Worm (Caenorhabditis elegans) whole organism, early embryonic: Measurements from ENCODE around the gene lbp-9.
"Not testable (repeated sequence)": the region's sequence is repeated elsewhere in the genome, so short reads cannot be mapped to it uniquely, and the experiment has no call there.

Experiments
- B0310.2 ChIP-seq: sonication (generic microtip); optimal IDR thresholded peaks from 2 replicates; lab custom pipeline; 2016; ENCODE audit warnings: mild to moderate bottlenecking, missing genetic modification characterization, missing compliant biosample characterization
- F13C5.2 ChIP-seq: sonication (generic microtip); optimal IDR thresholded peaks from 2 replicates; lab custom pipeline; 2017; ENCODE audit warnings: mild to moderate bottlenecking, missing genetic modification characterization, inconsistent platforms, missing compliant biosample characterization
- aly-1 ChIP-seq: sonication (generic microtip); optimal IDR thresholded peaks from 2 replicates; lab custom pipeline; 2016; ENCODE audit warnings: missing genetic modification characterization, missing compliant biosample characterization
- ama-1 ChIP-seq: fragments of 150-350 bp; optimal IDR thresholded peaks from 2 replicates; lab custom pipeline; 2014
- ceh-13 ChIP-seq: fragments of 200-800 bp; sonication (Bioruptor generic); optimal IDR thresholded peaks from 2 replicates; lab custom pipeline; 2018; ENCODE audit warnings: mild to moderate bottlenecking, missing genetic modification characterization, missing compliant biosample characterization
- ceh-36 ChIP-seq: sonication (generic microtip); optimal IDR thresholded peaks from 2 replicates; lab custom pipeline; 2016; ENCODE audit warnings: missing genetic modification characterization, inconsistent platforms, missing compliant biosample characterization
- ets-7 ChIP-seq: sonication (generic microtip); optimal IDR thresholded peaks from 2 replicates; lab custom pipeline; 2016; ENCODE audit warnings: missing genotype, missing genetic modification characterization, missing compliant biosample characterization
- flt-1 ChIP-seq: fragments of 200-800 bp; sonication (Bioruptor generic); IDR thresholded peaks from 2 replicates; pipeline ENCODE4 v1.3.6; 2022; ENCODE audit warnings: missing genetic modification characterization, missing compliant biosample characterization
- hmbx-1 ChIP-seq: sonication (generic microtip); optimal IDR thresholded peaks from 2 replicates; lab custom pipeline; 2016; ENCODE audit warnings: mild to moderate bottlenecking, missing genetic modification characterization, missing compliant biosample characterization
- hmg-4 ChIP-seq: fragments of 200-800 bp; sonication (Bioruptor generic); optimal IDR thresholded peaks from 2 replicates; lab custom pipeline; 2018; ENCODE audit warnings: mild to moderate bottlenecking, missing genetic modification characterization, missing compliant biosample characterization
- hnd-1 ChIP-seq: sonication (generic microtip); optimal IDR thresholded peaks from 2 replicates; lab custom pipeline; 2016; ENCODE audit warnings: missing genetic modification characterization, missing compliant biosample characterization
- pes-1 ChIP-seq: fragments of 200-800 bp; sonication (Bioruptor generic); IDR thresholded peaks from 2 replicates; pipeline ENCODE4 v1.3.6; 2022; ENCODE audit warnings: missing genetic modification reagents, missing genetic modification characterization, missing compliant biosample characterization
- scrt-1 ChIP-seq: fragments of 200-800 bp; sonication (Bioruptor generic); IDR thresholded peaks from 2 replicates; pipeline ENCODE4 v1.3.6; 2022; ENCODE audit warnings: missing genetic modification characterization, missing compliant biosample characterization
- sea-1 ChIP-seq: fragments of 200-800 bp; sonication (Bioruptor generic); conservative IDR thresholded peaks from 2 replicates; pipeline ENCODE4 v1.3.6; 2022; ENCODE audit warnings: missing genetic modification characterization, missing compliant biosample characterization
- tbx-11 ChIP-seq: fragments of 200-800 bp; sonication (Bioruptor generic); IDR thresholded peaks from 2 replicates; pipeline ENCODE4 v1.3.6; 2022; ENCODE audit warnings: missing genetic modification characterization, missing compliant biosample characterization
- tbx-37 ChIP-seq: fragments of 200-800 bp; sonication (Bioruptor generic); conservative IDR thresholded peaks from 2 replicates; pipeline ENCODE4 v1.3.6; 2022; ENCODE audit warnings: missing genetic modification reagents, missing genetic modification characterization, missing compliant biosample characterization
- tra-4 ChIP-seq: sonication (generic microtip); optimal IDR thresholded peaks from 2 replicates; lab custom pipeline; 2017; ENCODE audit warnings: missing genetic modification characterization, missing compliant biosample characterization

The lbp-9 gene

DNA sequence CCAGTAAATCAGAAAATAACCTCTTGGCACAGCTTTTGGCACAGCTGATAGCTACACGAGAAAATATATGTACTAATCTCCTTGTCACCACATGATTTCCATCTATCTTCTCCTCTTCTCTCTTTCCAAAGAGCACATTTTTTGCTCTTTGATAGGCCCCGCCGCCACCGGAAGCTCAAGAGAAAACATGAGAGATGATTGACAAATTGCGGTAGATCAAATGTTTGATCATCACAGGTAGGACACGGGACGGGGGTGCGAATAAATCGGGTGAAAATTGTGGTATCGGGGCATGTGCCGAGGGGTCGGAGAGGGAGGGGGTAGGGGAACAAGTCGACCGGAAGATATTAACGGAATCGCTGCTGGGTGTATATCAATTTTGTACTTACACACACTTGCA, 7.8 kb downstream of the lbp-9 start:
- TF ChIP-seq flt-1 (GFP tag; lab: Robert Waterston, UW): no peak

DNA sequence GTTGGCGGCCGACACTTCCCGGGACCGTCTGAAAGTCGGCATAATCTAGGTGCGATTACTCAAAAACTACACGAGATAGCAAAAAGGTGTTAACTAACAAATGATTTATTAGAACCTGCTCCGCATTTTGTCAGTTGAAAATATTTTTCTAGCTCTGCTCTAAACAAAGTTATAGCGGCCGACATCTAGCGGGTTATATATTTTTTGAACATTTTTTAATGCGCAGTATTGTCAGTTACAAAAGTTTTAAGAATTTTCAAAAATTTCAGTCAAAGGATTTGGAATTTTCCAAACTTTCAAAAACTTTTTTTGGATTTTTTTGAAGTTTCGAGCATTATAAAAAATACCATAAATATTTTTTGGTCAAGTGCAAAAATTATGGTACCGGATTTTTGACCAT, 13.0 kb downstream of the lbp-9 start:
- TF ChIP-seq tra-4 (tag; lab: Kevin White, UChicago) (no peak), flt-1 (GFP tag; lab: Robert Waterston, UW) (no peak), tbx-37 (GFP tag; lab: Robert Waterston, UW) (no peak), pes-1 (GFP tag; lab: Robert Waterston, UW) (no peak), tbx-11 (GFP tag; lab: Robert Waterston, UW) (no peak), scrt-1 (no peak), aly-1 (no peak), F13C5.2 (tag; lab: Kevin White, UChicago) (no peak)

DNA sequence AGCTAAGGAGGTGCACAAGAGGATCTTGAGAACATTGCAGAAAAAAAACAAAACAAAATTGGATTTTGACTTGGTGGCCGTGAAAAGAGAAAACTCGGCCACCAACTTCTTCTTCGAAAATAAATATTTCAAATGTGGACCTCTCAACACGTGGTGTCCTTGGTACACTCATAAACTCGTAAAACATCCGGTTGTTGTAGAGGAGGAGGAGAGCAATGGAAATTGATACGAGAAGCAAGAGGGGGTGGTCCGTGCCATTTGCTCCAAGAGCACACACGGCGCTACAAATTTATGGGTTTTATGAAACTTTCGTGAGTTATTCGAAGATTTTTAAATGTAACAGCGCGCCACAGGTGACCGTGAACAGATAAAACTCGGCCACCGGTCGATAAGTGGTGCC, 13.6 kb downstream of the lbp-9 start:
- TF ChIP-seq ama-1 (lab: Kevin White, UChicago) (no peak), tbx-11 (GFP tag; lab: Robert Waterston, UW) (no peak), scrt-1 (no peak), ceh-13 (GFP tag; lab: Kevin White, UChicago) (no peak), tbx-37 (GFP tag; lab: Robert Waterston, UW) (no peak), hmbx-1 (tag; lab: Kevin White, UChicago) (no peak), flt-1 (GFP tag; lab: Robert Waterston, UW) (no peak), pes-1 (GFP tag; lab: Robert Waterston, UW) (no peak), B0310.2 (tag; lab: Kevin White, UChicago) (no peak), hmg-4 (GFP tag; lab: Kevin White, UChicago) (no peak), hnd-1 (no peak), sea-1 (GFP tag; lab: Robert Waterston, UW) (no peak), F13C5.2 (tag; lab: Kevin White, UChicago) (no peak)

DNA sequence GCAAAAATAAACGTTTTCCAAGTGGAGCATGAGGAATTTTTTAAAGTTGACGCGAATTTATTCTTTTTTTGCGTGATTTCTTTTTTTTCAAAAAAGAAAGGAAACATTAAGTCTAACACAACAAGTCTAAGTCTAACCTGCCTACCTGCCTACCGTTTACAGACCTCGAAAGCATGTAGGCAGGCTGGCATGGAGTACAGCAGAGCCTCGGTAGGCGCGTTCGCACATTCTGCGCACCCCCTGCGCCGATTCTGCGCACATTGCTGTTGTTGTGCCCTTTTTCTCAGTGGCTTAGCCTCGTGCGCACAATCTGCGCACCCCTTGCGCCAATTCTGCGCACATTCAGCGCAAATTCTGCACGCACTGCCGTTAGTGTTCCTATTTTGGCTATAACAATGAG, 15.6 kb downstream of the lbp-9 start:
- TF ChIP-seq aly-1 (no peak), ceh-13 (GFP tag; lab: Kevin White, UChicago) (no peak), tra-4 (tag; lab: Kevin White, UChicago) (no peak), tbx-11 (GFP tag; lab: Robert Waterston, UW) (no peak), hmg-4 (GFP tag; lab: Kevin White, UChicago) (no peak), B0310.2 (tag; lab: Kevin White, UChicago) (no peak), ets-7 (no peak), F13C5.2 (tag; lab: Kevin White, UChicago) (no peak), hnd-1 (no peak), pes-1 (GFP tag; lab: Robert Waterston, UW) (no peak), flt-1 (GFP tag; lab: Robert Waterston, UW) (no peak), ceh-36 (tag; lab: Kevin White, UChicago) (no peak), ama-1 (lab: Kevin White, UChicago) (no peak), scrt-1 (no peak), sea-1 (GFP tag; lab: Robert Waterston, UW) (no peak), tbx-37 (GFP tag; lab: Robert Waterston, UW) (no peak), hmbx-1 (tag; lab: Kevin White, UChicago) (no peak)

DNA sequence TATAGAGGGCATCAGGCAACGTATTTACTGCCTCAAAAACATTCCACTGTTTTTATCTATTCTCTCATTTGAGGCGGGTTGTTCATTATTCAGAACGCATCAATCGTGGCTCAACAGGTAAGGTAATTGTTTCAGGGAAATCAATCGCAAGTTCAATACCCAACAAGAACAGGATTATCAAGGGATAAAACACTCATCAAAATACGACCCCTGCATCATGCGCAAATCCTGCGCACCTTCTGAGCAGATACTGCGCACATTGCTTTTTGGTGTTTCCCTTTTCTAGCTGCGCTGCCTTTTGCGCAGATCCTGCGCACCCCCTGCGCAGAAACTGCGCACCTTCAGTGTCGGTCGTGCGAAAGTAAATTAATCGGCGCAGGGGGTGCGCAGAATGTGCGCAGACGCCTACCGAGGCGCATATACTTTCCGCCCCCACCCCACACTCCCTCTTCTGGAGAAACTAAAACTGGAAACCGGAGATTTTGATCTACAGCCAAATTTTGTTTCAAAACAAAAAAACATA, 17.6 kb downstream of the lbp-9 start, which contains the start of gene F36F12.3:
TSS of gene F36F12.3 (plus strand) at position 51 of the 523 bp plus-strand sequence.
- TF ChIP-seq scrt-1: 0 out of 2 replicates have a peak, but pooled peaks have one; percentile 11

DNA sequence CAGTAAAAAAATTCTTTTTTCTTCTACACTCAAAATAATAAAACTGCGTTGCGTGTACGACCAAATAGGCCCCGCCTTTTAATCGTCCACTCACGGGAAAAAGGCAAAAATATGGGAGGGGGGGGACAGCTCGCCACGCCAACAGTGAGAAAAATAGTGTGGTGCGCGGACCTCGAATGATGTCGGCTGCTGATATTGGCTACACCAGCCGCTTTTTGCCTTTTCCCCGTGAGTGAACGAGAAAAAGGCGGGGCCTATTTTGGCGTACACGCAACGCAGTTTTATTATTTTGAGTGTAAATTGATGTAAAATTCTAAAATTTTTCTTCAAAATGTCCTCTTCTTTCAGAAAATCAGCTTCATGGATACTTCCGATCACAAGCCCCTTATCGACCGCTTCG, 22.1 kb downstream of the lbp-9 start, which contains the start of gene ztf-28:
TSS of gene ztf-28 (plus strand) at position 349 of the 400 bp plus-strand sequence.
- TF ChIP-seq F13C5.2 (tag; lab: Kevin White, UChicago); ama-1 (lab: Kevin White, UChicago); scrt-1: not testable (repeated sequence)

DNA sequence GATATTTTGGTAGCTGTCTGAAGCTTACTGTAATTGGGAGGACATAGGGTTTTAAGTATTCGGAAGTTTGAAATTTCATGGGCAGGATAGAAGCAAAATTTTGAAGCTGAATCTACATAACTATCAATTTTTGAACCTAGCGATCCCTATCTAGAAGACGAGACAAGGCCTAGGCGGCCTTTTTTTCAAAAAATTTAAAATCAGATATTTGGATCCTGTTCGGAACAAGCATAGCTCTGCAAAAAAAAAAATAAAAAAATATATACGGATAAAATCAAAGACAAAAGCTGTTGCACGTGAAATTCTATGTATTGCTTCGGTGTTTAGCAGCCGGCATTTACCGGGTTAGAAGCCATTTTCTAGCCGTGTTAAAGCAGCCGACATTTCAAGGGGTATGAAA, 27.0 kb downstream of the lbp-9 start, which contains the start of gene F36F12.2:
TSS of gene F36F12.2 (minus strand) at position 101 of the 400 bp plus-strand sequence.
- TF ChIP-seq hmg-4 (GFP tag; lab: Kevin White, UChicago): no peak
- TF ChIP-seq scrt-1: no peak
- TF ChIP-seq aly-1: no peak
- TF ChIP-seq ama-1 (lab: Kevin White, UChicago): no peak
- TF ChIP-seq pes-1 (GFP tag; lab: Robert Waterston, UW): no peak
- no peak for TF ChIP-seq ceh-13 (GFP tag; lab: Kevin White, UChicago)
- TF ChIP-seq tbx-37 (GFP tag; lab: Robert Waterston, UW): no peak
- TF ChIP-seq F13C5.2 (tag; lab: Kevin White, UChicago): no peak

DNA sequence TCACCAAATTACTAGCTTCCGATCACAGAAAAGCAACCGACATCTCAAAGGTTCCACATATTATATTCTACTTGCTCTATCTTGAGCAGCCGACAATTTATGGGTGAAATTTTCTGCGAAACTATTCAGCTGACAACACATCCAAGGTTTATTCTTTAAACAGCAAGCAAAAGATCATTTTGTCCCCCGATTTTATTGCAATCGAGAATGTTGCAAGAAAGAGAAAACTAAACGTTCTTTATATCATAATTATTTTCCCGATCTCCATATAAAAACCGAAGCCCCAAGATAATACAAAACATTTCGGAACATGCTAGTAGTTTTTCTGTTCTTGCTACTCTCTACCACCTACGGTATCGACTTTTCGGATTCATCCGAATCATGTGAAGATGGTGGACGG, 27.5 kb downstream of the lbp-9 start, which contains the start of gene clec-207:
TSS of gene clec-207 (plus strand) at position 301 of the 400 bp plus-strand sequence.
- TF ChIP-seq ceh-13 (GFP tag; lab: Kevin White, UChicago): no peak
- no peak for TF ChIP-seq tbx-11 (GFP tag; lab: Robert Waterston, UW)
- no peak for TF ChIP-seq hnd-1
- no peak for TF ChIP-seq tbx-37 (GFP tag; lab: Robert Waterston, UW)
- no peak for TF ChIP-seq ets-7
- no peak for TF ChIP-seq pes-1 (GFP tag; lab: Robert Waterston, UW)
- TF ChIP-seq B0310.2 (tag; lab: Kevin White, UChicago): no peak
